Fruit fly (Drosophila melanogaster): ENCODE measurements around the gene CG3587.

Gene CG3587

DNA sequence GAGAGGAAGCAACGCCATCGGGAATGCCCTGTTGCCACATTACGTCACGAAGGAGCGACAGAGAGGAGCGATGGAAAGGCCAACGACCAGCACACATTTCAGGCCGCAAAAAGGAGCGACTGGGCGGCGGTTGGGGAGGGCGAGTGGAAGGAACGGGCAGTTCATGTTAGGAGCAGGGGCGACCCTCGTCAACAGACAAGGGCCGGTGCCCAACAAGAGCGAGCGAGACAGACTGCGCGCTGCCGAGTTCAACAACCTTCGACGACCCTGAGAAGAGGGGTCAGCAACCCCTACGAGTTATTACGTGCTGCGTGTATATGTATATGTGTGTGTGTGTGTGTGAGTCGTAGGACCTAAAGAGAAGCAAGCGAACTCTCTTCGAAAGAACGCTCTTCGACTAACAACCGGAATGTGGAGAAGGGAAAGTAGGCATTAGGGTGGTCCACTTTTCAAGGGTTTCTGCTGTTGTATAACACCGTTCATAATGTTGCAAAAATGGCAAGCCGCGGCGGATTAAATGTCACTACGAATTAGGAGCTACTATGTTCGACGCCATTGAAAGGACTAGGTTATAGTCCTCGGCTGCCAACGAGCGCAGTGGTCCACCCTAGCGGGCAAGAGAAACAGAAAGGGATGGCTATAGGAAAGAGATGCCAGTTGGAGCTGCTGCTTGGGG, 11.4 kb downstream of the CG3587 start (continued):
- TF ChIP-seq Lpt (GFP tag; optimal IDR thresholded peaks at IDR 0.05) (peak; percentile 99), esn (GFP tag; optimal IDR thresholded peaks at IDR 0.05) (peak; percentile 99), CG4318 (GFP tag; optimal IDR thresholded peaks at IDR 0.05) (peak; percentile 96), CG8319 (GFP tag; optimal IDR thresholded peaks at IDR 0.05) (peak; percentile 99), spab (GFP tag; optimal IDR thresholded peaks at IDR 0.05) (peak; percentile 98), cyc (GFP tag; optimal IDR thresholded peaks at IDR 0.05) (peak; percentile 99), Eip78C (GFP tag) (peak; percentile 100), fkh (GFP tag; optimal IDR thresholded peaks at IDR 0.05) (peak; percentile 77), Sox102F (GFP tag; optimal IDR thresholded peaks at IDR 0.05) (peak; percentile 99), CG6163 (GFP tag; IDR thresholded peaks at IDR 0.05) (peak; percentile 99), CG1621 (tag; optimal IDR thresholded peaks at IDR 0.05) (peak; percentile 99), CG3032 (tag; optimal IDR thresholded peaks at IDR 0.05) (peak; percentile 98), Hr4 (GFP tag; optimal IDR thresholded peaks at IDR 0.05) (peak; percentile 98), fd85E (GFP tag; optimal IDR thresholded peaks at IDR 0.05) (peak; percentile 98), dac (GFP tag; optimal IDR thresholded peaks at IDR 0.05) (peak; percentile 98), vri (GFP tag; optimal IDR thresholded peaks at IDR 0.05) (peak; percentile 98), CG11762 (GFP tag; optimal IDR thresholded peaks at IDR 0.05; ENCODE audit: insufficient read depth) (peak; percentile 98), CG16779 (tag; optimal IDR thresholded peaks at IDR 0.05) (peak; percentile 98), CG7368 (GFP tag; optimal IDR thresholded peaks at IDR 0.05) (peak; percentile 99), CG6276 (GFP tag; optimal IDR thresholded peaks at IDR 0.05) (peak; percentile 98), CG32006 (GFP tag; optimal IDR thresholded peaks at IDR 0.05) (peak; percentile 97), Met (GFP tag; optimal IDR thresholded peaks at IDR 0.05) (peak; percentile 99), CG8632 (GFP tag; optimal IDR thresholded peaks at IDR 0.05) (peak; percentile 99), CG11294 (GFP tag; IDR thresholded peaks at IDR 0.05) (peak; percentile 95)

DNA sequence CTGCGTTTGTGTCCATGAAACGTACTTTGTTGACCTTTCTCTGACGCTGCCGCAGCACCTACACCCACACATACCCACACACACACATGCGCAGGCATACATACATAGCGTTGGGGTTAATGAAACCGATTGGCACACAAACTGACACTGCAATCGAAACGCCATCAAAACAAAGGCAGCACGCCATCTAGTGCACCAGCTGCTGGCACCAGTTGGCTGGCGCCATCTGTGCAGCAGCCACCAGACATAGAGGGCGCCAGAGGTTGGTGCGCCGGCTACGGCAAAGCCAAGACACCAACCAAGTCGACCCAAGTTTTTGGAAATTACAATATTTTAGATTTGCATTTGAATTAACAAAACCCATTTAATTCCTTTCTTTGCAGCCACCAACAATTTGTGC, 12.8 kb downstream of the CG3587 start:
- TF ChIP-seq CG11902 (GFP tag; optimal IDR thresholded peaks at IDR 0.05) (peak; percentile 7), dac (GFP tag; optimal IDR thresholded peaks at IDR 0.05) (no peak), Eip93F (GFP tag; optimal IDR thresholded peaks at IDR 0.05) (no peak), CG3032 (tag; optimal IDR thresholded peaks at IDR 0.05) (peak; percentile 21), CG15336 (GFP tag; IDR thresholded peaks at IDR 0.05) (no peak), CG1621 (tag; optimal IDR thresholded peaks at IDR 0.05) (peak; percentile 9), spab (GFP tag; optimal IDR thresholded peaks at IDR 0.05) (no peak), Ets96B (tag; optimal IDR thresholded peaks at IDR 0.05) (no peak), CG4318 (GFP tag; optimal IDR thresholded peaks at IDR 0.05) (no peak), cyc (GFP tag; optimal IDR thresholded peaks at IDR 0.05) (peak; percentile 73), CG6163 (GFP tag; IDR thresholded peaks at IDR 0.05) (peak; percentile 43; the same call in 1 of the 3 replicates), CG6854 (GFP tag; optimal IDR thresholded peaks at IDR 0.05) (peak; percentile 10), CG11762 (GFP tag; optimal IDR thresholded peaks at IDR 0.05; ENCODE audit: insufficient read depth) (no peak), Sox102F (GFP tag; optimal IDR thresholded peaks at IDR 0.05) (no peak), dsx (GFP tag; optimal IDR thresholded peaks at IDR 0.05; ENCODE audit: poor library complexity, severe bottlenecking) (no peak), OdsH (GFP tag; optimal IDR thresholded peaks at IDR 0.05) (peak; percentile 25), fkh (GFP tag; optimal IDR thresholded peaks at IDR 0.05) (peak; percentile 27), CG7368 (GFP tag; optimal IDR thresholded peaks at IDR 0.05) (no peak), Eip75B (GFP tag; optimal IDR thresholded peaks at IDR 0.05) (peak; percentile 15), CG34406 (GFP tag; optimal IDR thresholded peaks at IDR 0.05) (no peak), Sox15 (GFP tag; optimal IDR thresholded peaks at IDR 0.05) (no peak), CG31627 (GFP tag; optimal IDR thresholded peaks at IDR 0.05) (peak; percentile 71), lz (GFP tag; optimal IDR thresholded peaks at IDR 0.05) (peak; percentile 57), Eip78C (GFP tag) (peak; percentile 53), CG10631 (GFP tag; optimal IDR thresholded peaks at IDR 0.05) (no peak), Hr4 (GFP tag; optimal IDR thresholded peaks at IDR 0.05) (no peak), CG32006 (GFP tag; optimal IDR thresholded peaks at IDR 0.05) (no peak), achi (GFP tag; optimal IDR thresholded peaks at IDR 0.05) (no peak), CG6808 (GFP tag; optimal IDR thresholded peaks at IDR 0.05) (no peak), fd59A (GFP tag; optimal IDR thresholded peaks at IDR 0.05) (no peak), CG3919 (GFP tag; optimal IDR thresholded peaks at IDR 0.05) (peak; percentile 31), Hr39 (GFP tag; optimal IDR thresholded peaks at IDR 0.05) (peak; percentile 58), Ets21C (GFP tag; optimal IDR thresholded peaks at IDR 0.05) (no peak), acj6 (GFP tag; optimal IDR thresholded peaks at IDR 0.05) (no peak), svp (GFP tag) (peak; percentile 62), salr (GFP tag; optimal IDR thresholded peaks at IDR 0.05) (no peak), topi (GFP tag; optimal IDR thresholded peaks at IDR 0.05) (peak; percentile 15), Lpt (GFP tag; optimal IDR thresholded peaks at IDR 0.05) (no peak)

All from whole organism, prepupa.